Fruit fly (Drosophila melanogaster) whole organism, embryonic: ENCODE data around the gene CG43448.
A peak's percentile ranks its signal among the peaks of the same experiment; 100 is the strongest.

Experiments used
- Blimp-1 ChIP-seq: fragments of 200-800 bp; sonication (Bioruptor generic); optimal IDR thresholded peaks from 3 replicates; lab custom pipeline; 2018; ENCODE audit warnings: missing biosample characterization, missing genetic modification characterization, mild to moderate bottlenecking, moderate library complexity, missing genetic modification reagents
- CG11695 ChIP-seq: fragments of 200-800 bp; sonication (Bioruptor generic); IDR thresholded peaks from 3 replicates; pipeline ENCODE4 v1.3.6; 2022; ENCODE audit warnings: missing biosample characterization, missing genetic modification characterization
- CG12219 ChIP-seq: fragments of 200-800 bp; sonication (Bioruptor generic); optimal IDR thresholded peaks from 3 replicates; lab custom pipeline; 2018; ENCODE audit warnings: missing biosample characterization, mild to moderate bottlenecking, missing genetic modification characterization
- CG13894 ChIP-seq: fragments of 200-800 bp; sonication (Bioruptor generic); optimal IDR thresholded peaks from 3 replicates; lab custom pipeline; 2018; ENCODE audit warnings: missing biosample characterization, mild to moderate bottlenecking, missing genetic modification characterization, moderate library complexity
- CG14860 ChIP-seq: fragments of 200-800 bp; sonication (Bioruptor generic); IDR thresholded peaks from 3 replicates; pipeline ENCODE4 v1.3.6; 2022; ENCODE audit warnings: missing biosample characterization, missing genetic modification characterization; ENCODE audit not compliant: partially characterized antibody
- CG15601 ChIP-seq: fragments of 200-800 bp; sonication (Bioruptor generic); optimal IDR thresholded peaks from 3 replicates; lab custom pipeline; 2019; ENCODE audit warnings: missing biosample characterization, mild to moderate bottlenecking, missing genetic modification characterization, moderate library complexity
- CG17385 ChIP-seq: fragments of 200-800 bp; sonication (Bioruptor generic); optimal IDR thresholded peaks from 3 replicates; lab custom pipeline; 2018; ENCODE audit warnings: missing biosample characterization, mild to moderate bottlenecking, missing genetic modification characterization
- CG17612 ChIP-seq: fragments of 200-800 bp; sonication (Bioruptor generic); IDR thresholded peaks from 2 replicates; pipeline ENCODE4 v1.3.6; 2022; ENCODE audit warnings: missing biosample characterization, missing genetic modification characterization
- CG18011 ChIP-seq: fragments of 200-800 bp; sonication (Bioruptor generic); optimal IDR thresholded peaks from 2 replicates; lab custom pipeline; 2017; ENCODE audit warnings: missing biosample characterization, missing genetic modification characterization, mild to moderate bottlenecking, moderate library complexity, missing genotype
- CG18764 ChIP-seq: fragments of 200-800 bp; sonication (Bioruptor generic); optimal IDR thresholded peaks from 3 replicates; lab custom pipeline; 2016; ENCODE audit warnings: missing biosample characterization, missing genetic modification characterization
- CG3163 ChIP-seq: fragments of 200-800 bp; sonication (Bioruptor generic); optimal IDR thresholded peaks from 3 replicates; lab custom pipeline; 2016; ENCODE audit warnings: missing biosample characterization, missing genetic modification characterization
- CG32767 ChIP-seq: fragments of 200-800 bp; sonication (Bioruptor generic); IDR thresholded peaks from 2 replicates; pipeline ENCODE4 v1.3.6; 2022; ENCODE audit warnings: missing biosample characterization, missing genetic modification characterization
- CG5245 ChIP-seq: fragments of 200-800 bp; sonication (Bioruptor generic); optimal IDR thresholded peaks from 3 replicates; lab custom pipeline; 2016; ENCODE audit warnings: missing biosample characterization, missing genetic modification characterization
- CG6272 ChIP-seq: fragments of 200-800 bp; sonication (Bioruptor generic); IDR thresholded peaks from 2 replicates; pipeline ENCODE4 v1.3.6; 2022; ENCODE audit warnings: missing biosample characterization, missing genetic modification characterization
- CG7928 ChIP-seq: fragments of 200-800 bp; sonication (Bioruptor generic); optimal IDR thresholded peaks from 2 replicates; lab custom pipeline; 2017; ENCODE audit warnings: missing biosample characterization, mild to moderate bottlenecking, missing genetic modification characterization
- CG9876 ChIP-seq: fragments of 200-800 bp; sonication (Bioruptor generic); optimal IDR thresholded peaks from 2 replicates; lab custom pipeline; 2016; ENCODE audit warnings: missing biosample characterization, missing genetic modification characterization
- Doc2 ChIP-seq: fragments of 200-800 bp; sonication (Bioruptor generic); IDR thresholded peaks from 2 replicates; pipeline ENCODE4 v1.3.6; 2022; ENCODE audit warnings: missing biosample characterization, missing genetic modification characterization
- ERR ChIP-seq: fragments of 200-800 bp; sonication (Bioruptor generic); optimal IDR thresholded peaks from 2 replicates; lab custom pipeline; 2016; ENCODE audit warnings: missing biosample characterization, missing genetic modification characterization
- Fer3 ChIP-seq: fragments of 200-800 bp; sonication (Bioruptor generic); optimal IDR thresholded peaks from 2 replicates; lab custom pipeline; 2018; ENCODE audit warnings: missing biosample characterization, mild to moderate bottlenecking, missing genetic modification characterization, moderate library complexity
- Hmx ChIP-seq: fragments of 200-800 bp; sonication (Bioruptor generic); optimal IDR thresholded peaks from 2 replicates; lab custom pipeline; 2016; ENCODE audit warnings: missing biosample characterization, missing genetic modification characterization
- Jarid2 ChIP-seq: fragments of 200-800 bp; sonication (Bioruptor generic); optimal IDR thresholded peaks from 3 replicates; lab custom pipeline; 2017; ENCODE audit warnings: mild to moderate bottlenecking, missing biosample characterization, missing genetic modification reagents, missing genetic modification characterization
- Max ChIP-seq: fragments of 200-800 bp; sonication (Bioruptor generic); optimal IDR thresholded peaks from 2 replicates; lab custom pipeline; 2016; ENCODE audit warnings: missing biosample characterization, mild to moderate bottlenecking, missing genetic modification characterization
- NC2α ChIP-seq: fragments of 200-800 bp; sonication (Bioruptor generic); optimal IDR thresholded peaks from 2 replicates; lab custom pipeline; 2016; ENCODE audit warnings: missing biosample characterization, missing genetic modification characterization
- Nf-YC ChIP-seq: fragments of 200-800 bp; optimal IDR thresholded peaks from 3 replicates; lab custom pipeline; 2019; ENCODE audit warnings: missing biosample characterization, mild to moderate bottlenecking, missing genetic modification characterization, moderate library complexity
- Sin3A ChIP-seq: fragments of >200 bp; optimal IDR thresholded peaks from 2 replicates; lab custom pipeline; 2018
- Vsx1 ChIP-seq: fragments of 200-800 bp; sonication (Bioruptor generic); optimal IDR thresholded peaks from 2 replicates; lab custom pipeline; 2017; ENCODE audit warnings: missing biosample characterization, mild to moderate bottlenecking, missing genetic modification characterization, missing genetic modification reagents
- ac ChIP-seq: fragments of 200-800 bp; sonication (Bioruptor generic); optimal IDR thresholded peaks from 3 replicates; lab custom pipeline; 2017; ENCODE audit warnings: missing biosample characterization, mild to moderate bottlenecking, missing genetic modification characterization
- aop ChIP-seq: fragments of 200-800 bp; sonication (Bioruptor generic); IDR thresholded peaks from 2 replicates; pipeline ENCODE4 v1.3.6; 2022; ENCODE audit warnings: missing biosample characterization, missing genetic modification characterization
- bcd ChIP-seq: fragments of 200-800 bp; sonication (Bioruptor generic); optimal IDR thresholded peaks from 2 replicates; lab custom pipeline; 2017; ENCODE audit warnings: missing biosample characterization, mild to moderate bottlenecking, missing genetic modification characterization
- caup ChIP-seq: fragments of 200-800 bp; sonication (Bioruptor generic); optimal IDR thresholded peaks from 3 replicates; lab custom pipeline; 2017; ENCODE audit warnings: missing biosample characterization, mild to moderate bottlenecking, missing genetic modification characterization, moderate library complexity; ENCODE audit not compliant: severe bottlenecking
- chif ChIP-seq, 2 experiments: fragments of 200-800 bp; sonication (Bioruptor generic); optimal IDR thresholded peaks; 3 replicates each; lab custom pipeline; 2016; ENCODE audit warnings: missing biosample characterization in 2 of 2, missing genetic modification characterization in 2 of 2
- chn ChIP-seq: fragments of 200-800 bp; sonication (Bioruptor generic); optimal IDR thresholded peaks from 2 replicates; lab custom pipeline; 2016; ENCODE audit warnings: missing biosample characterization, missing genetic modification characterization
- crp ChIP-seq, 2 experiments: fragments of 200-800 bp; sonication (Bioruptor generic); optimal IDR thresholded peaks; 2 replicates in 1 of 2; 3 replicates in 1 of 2; lab custom pipeline; 2017; ENCODE audit warnings: missing biosample characterization in 2 of 2, missing genetic modification characterization in 2 of 2, mild to moderate bottlenecking in 1 of 2, moderate library complexity in 1 of 2
- cwo ChIP-seq: fragments of 200-800 bp; sonication (Bioruptor generic); optimal IDR thresholded peaks from 3 replicates; lab custom pipeline; 2017; ENCODE audit warnings: missing biosample characterization, missing genetic modification characterization, mild to moderate bottlenecking, moderate library complexity, missing genetic modification reagents
- emc ChIP-seq: fragments of 200-800 bp; sonication (Bioruptor generic); optimal IDR thresholded peaks from 2 replicates; lab custom pipeline; 2016; ENCODE audit warnings: missing biosample characterization, missing genetic modification characterization
- exex ChIP-seq: fragments of 200-800 bp; sonication (Bioruptor generic); optimal IDR thresholded peaks from 4 replicates; lab custom pipeline; 2018; ENCODE audit warnings: missing biosample characterization, mild to moderate bottlenecking, missing genetic modification characterization, moderate library complexity
- gro ChIP-seq: fragments of 200-800 bp; sonication (Bioruptor generic); optimal IDR thresholded peaks from 2 replicates; lab custom pipeline; 2016; ENCODE audit warnings: missing biosample characterization, missing genetic modification characterization
- gsb-n ChIP-seq: fragments of 200-800 bp; sonication (Bioruptor generic); optimal IDR thresholded peaks from 3 replicates; lab custom pipeline; 2018; ENCODE audit warnings: missing biosample characterization, mild to moderate bottlenecking, missing genetic modification characterization
- gt ChIP-seq: fragments of 200-800 bp; sonication (Bioruptor generic); IDR thresholded peaks from 2 replicates; pipeline ENCODE4 v1.3.6; 2022; ENCODE audit warnings: missing biosample characterization, missing genetic modification characterization
- h ChIP-seq: fragments of >200 bp; optimal IDR thresholded peaks from 2 replicates; lab custom pipeline; 2017
- kah ChIP-seq: fragments of 200-800 bp; sonication (Bioruptor generic); optimal IDR thresholded peaks from 2 replicates; lab custom pipeline; 2018; ENCODE audit warnings: missing biosample characterization, mild to moderate bottlenecking, missing genetic modification characterization
- kni ChIP-seq: fragments of 200-800 bp; sonication (Bioruptor generic); optimal IDR thresholded peaks from 3 replicates; lab custom pipeline; 2017; ENCODE audit warnings: mild to moderate bottlenecking, missing biosample characterization, missing genetic modification reagents, missing genetic modification characterization
- lbe ChIP-seq: fragments of 200-800 bp; sonication (Bioruptor generic); optimal IDR thresholded peaks from 2 replicates; lab custom pipeline; 2016; ENCODE audit warnings: missing biosample characterization, mild to moderate bottlenecking, missing genetic modification characterization
- nerfin-1 ChIP-seq: fragments of 200-800 bp; sonication (Bioruptor generic); optimal IDR thresholded peaks from 3 replicates; lab custom pipeline; 2019; ENCODE audit warnings: missing biosample characterization, mild to moderate bottlenecking, missing genetic modification characterization, moderate library complexity
- nerfin-2 ChIP-seq: fragments of 200-800 bp; sonication (Bioruptor generic); IDR thresholded peaks from 2 replicates; pipeline ENCODE4 v1.3.6; 2022; ENCODE audit warnings: missing biosample characterization, missing genetic modification characterization; ENCODE audit not compliant: partially characterized antibody
- peb ChIP-seq: fragments of 200-800 bp; sonication (Bioruptor generic); IDR thresholded peaks from 2 replicates; pipeline ENCODE4 v1.3.6; 2022; ENCODE audit warnings: missing biosample characterization, missing genetic modification characterization
- phol ChIP-seq: fragments of 200-800 bp; sonication (Bioruptor generic); optimal IDR thresholded peaks from 3 replicates; lab custom pipeline; 2018; ENCODE audit warnings: missing biosample characterization, mild to moderate bottlenecking, missing genetic modification characterization, moderate library complexity
- row ChIP-seq: fragments of 200-800 bp; sonication (Bioruptor generic); IDR thresholded peaks from 3 replicates; pipeline ENCODE4 v1.3.6; 2022; ENCODE audit warnings: missing biosample characterization, missing genetic modification characterization
- sd ChIP-seq: fragments of 200-800 bp; sonication (Bioruptor generic); optimal IDR thresholded peaks from 3 replicates; lab custom pipeline; 2018; ENCODE audit warnings: missing biosample characterization, mild to moderate bottlenecking, missing genetic modification characterization, moderate library complexity
- tio ChIP-seq: fragments of 200-800 bp; sonication (Bioruptor generic); optimal IDR thresholded peaks from 2 replicates; lab custom pipeline; 2017; ENCODE audit warnings: missing biosample characterization, missing genetic modification characterization, inconsistent platforms

The CG43448 gene

dm6 chr3R:30196128-30196527 is 41.4 kb downstream of the CG43448 start, which contains the start of gene CG15531:
Gene CG15531, minus strand, starts transcription at chr3R:30196228.
- TF ChIP-seq Blimp-1 (GFP tag; lab: Kevin White, UChicago) (no peak), CG9876 (GFP tag; lab: Kevin White, UChicago) (no peak), CG11695 (GFP tag; lab: Robert Waterston, UW) (no peak), Fer3 (tag; lab: Kevin White, UChicago) (no peak), NC2α (GFP tag; lab: Kevin White, UChicago) (no peak), kah (GFP tag; lab: Kevin White, UChicago) (no peak), Max (no peak), CG12219 (GFP tag; lab: Kevin White, UChicago) (no peak), sd (tag; lab: Kevin White, UChicago) (no peak), CG13894 (tag; lab: Kevin White, UChicago) (no peak), emc (GFP tag; lab: Kevin White, UChicago) (no peak), CG14860 (no peak), CG17385 (GFP tag; lab: Kevin White, UChicago) (no peak), ERR (GFP tag; lab: Kevin White, UChicago) (no peak), chn (GFP tag; lab: Kevin White, UChicago) (no peak), CG5245 (GFP tag; lab: Kevin White, UChicago) (no peak), CG18764 (GFP tag; lab: Kevin White, UChicago) (no peak), Sin3A (no peak)

- TF ChIP-seq CG3163, result peak; percentile 20
- no peak for TF ChIP-seq aop
- TF ChIP-seq phol (tag; lab: Kevin White, UChicago), result peak; percentile 10
- TF ChIP-seq h (lab: Kevin White, UChicago), result no peak
- peak; percentile 9 for TF ChIP-seq chif (GFP tag; optimal IDR thresholded peaks at IDR 0.05; lab: Kevin White, UChicago)
- no peak for TF ChIP-seq crp (GFP tag; optimal IDR thresholded peaks at IDR 0.05; lab: Kevin White, UChicago)
- peak; percentile 93 for TF ChIP-seq CG7928 (GFP tag; lab: Kevin White, UChicago)
- peak; percentile 40 for TF ChIP-seq CG15601
- peak; percentile 53 for TF ChIP-seq Nf-YC (tag; lab: Kevin White, UChicago)
- TF ChIP-seq CG6272 (GFP tag; lab: Robert Waterston, UW), result 0 out of 2 replicates have a peak, but pooled peaks have one; percentile 16
- TF ChIP-seq CG18764 (GFP tag; lab: Kevin White, UChicago), result peak; percentile 23
- TF ChIP-seq caup (GFP tag; lab: Kevin White, UChicago), result peak; percentile 57
- TF ChIP-seq row (GFP tag; lab: Robert Waterston, UW), result peak; percentile 84
- no peak for TF ChIP-seq gt (GFP tag; lab: Robert Waterston, UW)
- TF ChIP-seq lbe (GFP tag; lab: Kevin White, UChicago), result no peak
- 0 out of 2 replicates have a peak, but pooled peaks have one; percentile 17 for TF ChIP-seq peb (GFP tag; lab: Robert Waterston, UW)
- no peak for TF ChIP-seq tio (GFP tag; lab: Kevin White, UChicago)
- no peak for TF ChIP-seq ac
- no peak for TF ChIP-seq gsb-n (tag; lab: Kevin White, UChicago)
- TF ChIP-seq nerfin-2 (GFP tag; lab: Robert Waterston, UW), result no peak
- no peak for TF ChIP-seq CG32767 (GFP tag; lab: Robert Waterston, UW)
- TF ChIP-seq bcd (GFP tag; lab: Kevin White, UChicago), result peak; percentile 58
- TF ChIP-seq Jarid2 (GFP tag; lab: Kevin White, UChicago), result peak; percentile 45
- TF ChIP-seq Hmx (GFP tag; lab: Kevin White, UChicago), result no peak
- TF ChIP-seq CG18011 (GFP tag; lab: Kevin White, UChicago), result no peak
- TF ChIP-seq Doc2 (GFP tag; lab: Robert Waterston, UW), result no peak; the same call in 1 of the 2 replicates
- peak; percentile 26 for TF ChIP-seq exex (tag; lab: Kevin White, UChicago)
- TF ChIP-seq kni (GFP tag; lab: Kevin White, UChicago), result no peak
- TF ChIP-seq gro (GFP tag; lab: Kevin White, UChicago), result no peak
- peak; percentile 12 for TF ChIP-seq nerfin-1 (tag; lab: Kevin White, UChicago)
- peak; percentile 58 for TF ChIP-seq cwo (GFP tag; lab: Kevin White, UChicago)
- peak; percentile 35; the same call in 1 of the 2 replicates for TF ChIP-seq CG17612 (GFP tag; lab: Robert Waterston, UW)
- TF ChIP-seq Vsx1 (GFP tag; lab: Kevin White, UChicago), result peak; percentile 91
Measured at dm6 chr3R:30195606-30196049, 41.9 kb downstream of the CG43448 start.
